Fruit fly (Drosophila melanogaster): ENCODE results near the gene CG5895.

CG5895 gene

DNA sequence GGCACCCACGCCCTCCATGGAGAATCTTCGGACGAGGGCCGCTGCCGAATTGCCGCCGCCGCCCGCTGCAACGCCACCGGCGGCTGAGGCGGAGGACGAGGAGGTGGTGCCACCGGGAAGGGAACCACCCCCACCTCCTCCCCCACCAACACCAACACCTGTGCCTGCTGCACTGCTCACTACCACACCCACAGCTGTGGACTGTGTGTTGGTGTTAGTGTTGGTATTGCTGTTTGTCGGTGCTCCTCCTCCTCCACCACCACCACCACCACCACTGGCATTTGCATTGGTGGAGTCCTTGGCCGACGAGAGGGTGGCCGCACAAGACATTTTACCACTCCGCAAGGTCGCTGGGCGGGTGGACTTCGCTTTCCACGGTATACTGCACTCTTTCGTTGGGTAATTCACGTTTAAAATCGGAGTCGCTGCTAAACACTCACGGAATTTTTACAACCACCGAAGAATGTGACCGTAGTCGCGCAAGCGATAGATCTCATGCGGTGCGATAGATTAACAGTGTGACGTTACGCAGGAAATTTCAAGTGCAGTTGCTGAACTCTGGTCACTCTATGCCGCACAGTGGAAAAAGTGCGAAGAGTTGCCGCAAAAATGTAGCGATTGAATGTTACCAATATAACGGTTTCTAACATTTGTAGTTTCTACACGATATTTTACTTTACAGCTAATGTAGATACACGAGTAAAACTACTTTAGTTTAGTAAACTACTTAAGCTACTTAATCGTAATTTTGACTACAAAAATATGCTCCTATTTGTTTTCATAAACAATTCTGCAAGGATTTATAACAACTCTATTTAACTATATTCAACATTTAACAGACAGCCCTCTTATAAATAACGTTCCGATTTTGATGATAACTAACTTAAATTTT, 23.7 kb upstream of the CG5895 start, which contains the start of gene mib1 (continued):
- TF ChIP-seq klu (GFP tag; IDR thresholded peaks at IDR 0.05): peak; percentile 25; the same call in 1 of the 2 replicates
- peak; percentile 64 for TF ChIP-seq Fer1 (GFP tag; optimal IDR thresholded peaks at IDR 0.05)
- peak; percentile 89 for TF ChIP-seq CG3847 (GFP tag; IDR thresholded peaks at IDR 0.05)
- TF ChIP-seq kni (GFP tag; optimal IDR thresholded peaks at IDR 0.05): peak; percentile 40
- TF ChIP-seq HmgZ (tag; optimal IDR thresholded peaks at IDR 0.05): peak; percentile 89
- peak; percentile 32 for TF ChIP-seq ewg (GFP tag; optimal IDR thresholded peaks at IDR 0.05)
- TF ChIP-seq CG11504 (tag; optimal IDR thresholded peaks at IDR 0.05): peak; percentile 55
- no peak for TF ChIP-seq CG12744 (GFP tag; optimal IDR thresholded peaks at IDR 0.05)
- peak; percentile 47 for TF ChIP-seq CG2116 (GFP tag; optimal IDR thresholded peaks at IDR 0.05)
- peak; percentile 49; the same call in 1 of the 2 replicates for TF ChIP-seq seq (GFP tag; IDR thresholded peaks at IDR 0.05)
- TF ChIP-seq Ets97D (GFP tag; optimal IDR thresholded peaks at IDR 0.05): peak; percentile 88
- no peak for TF ChIP-seq Poxn (GFP tag; IDR thresholded peaks at IDR 0.05)
- TF ChIP-seq crp (GFP tag; optimal IDR thresholded peaks at IDR 0.05): peak in 1 of 2 experiments; percentile 55
- peak; percentile 99 for TF ChIP-seq Lhr (GFP tag; optimal IDR thresholded peaks at IDR 0.05)
- peak; percentile 38 for TF ChIP-seq CG17829 (tag; optimal IDR thresholded peaks at IDR 0.05)
- TF ChIP-seq YL-1 (GFP tag; optimal IDR thresholded peaks at IDR 0.05): peak; percentile 91
- no peak for TF ChIP-seq h (optimal IDR thresholded peaks at IDR 0.05)
- TF ChIP-seq sr (GFP tag; IDR thresholded peaks at IDR 0.05): peak; percentile 62; the same call in 1 of the 3 replicates
- TF ChIP-seq CG32767 (GFP tag; IDR thresholded peaks at IDR 0.05): 0 out of 2 replicates have a peak, but pooled peaks have one; percentile 20
- TF ChIP-seq Nf-YB (GFP tag; optimal IDR thresholded peaks at IDR 0.05): peak; percentile 19
- TF ChIP-seq CG30020 (tag; optimal IDR thresholded peaks at IDR 0.05): peak; percentile 38
- peak; percentile 90 for TF ChIP-seq nmo (GFP tag; optimal IDR thresholded peaks at IDR 0.05)
- peak; percentile 71 for TF ChIP-seq CHES-1-like (GFP tag; optimal IDR thresholded peaks at IDR 0.05)
- peak; percentile 63 for TF ChIP-seq CG2129 (GFP tag; IDR thresholded peaks at IDR 0.05; ENCODE audit: partially characterized antibody)
- TF ChIP-seq CG4282 (GFP tag; optimal IDR thresholded peaks at IDR 0.05): peak; percentile 6
- TF ChIP-seq row (GFP tag; IDR thresholded peaks at IDR 0.05): peak; percentile 90
- TF ChIP-seq Sry-δ (GFP tag; optimal IDR thresholded peaks at IDR 0.05): peak; percentile 79
- peak; percentile 19 for TF ChIP-seq twi (tag; optimal IDR thresholded peaks at IDR 0.05)
- peak; percentile 39 for TF ChIP-seq CG12071 (GFP tag; optimal IDR thresholded peaks at IDR 0.05)
- peak; percentile 80 for TF ChIP-seq CG7963 (GFP tag; IDR thresholded peaks at IDR 0.05; ENCODE audit: partially characterized antibody)
- TF ChIP-seq Dref (GFP tag; IDR thresholded peaks at IDR 0.05): peak; percentile 54
- peak; percentile 42 for TF ChIP-seq CG10462 (GFP tag; optimal IDR thresholded peaks at IDR 0.05)
- no peak for TF ChIP-seq CG17612 (GFP tag; IDR thresholded peaks at IDR 0.05)
- 0 out of 2 replicates have a peak, but pooled peaks have one; percentile 6 for TF ChIP-seq Awh (GFP tag; IDR thresholded peaks at IDR 0.05)
- TF ChIP-seq Kr (GFP tag; optimal IDR thresholded peaks at IDR 0.05): peak; percentile 18
- TF ChIP-seq lov (optimal IDR thresholded peaks at IDR 0.05): no peak
- TF ChIP-seq lov (GFP tag; IDR thresholded peaks at IDR 0.05): peak; percentile 62; the same call in 1 of the 3 replicates
- TF ChIP-seq Med (GFP tag): peak; percentile 91
- TF ChIP-seq Aef1 (GFP tag; IDR thresholded peaks at IDR 0.05): 0 out of 3 replicates have a peak, but pooled peaks have one; percentile 19
- peak; percentile 38 for TF ChIP-seq CG9817 (tag; optimal IDR thresholded peaks at IDR 0.05)
